Fruit fly (Drosophila melanogaster) whole organism, adult: Measurements from ENCODE around the gene mthl5.

Source experiments
- CG11617 ChIP-seq: fragments of 200-800 bp; sonication (Bioruptor generic); optimal IDR thresholded peaks from 2 replicates; lab custom pipeline; 2017; ENCODE audit warnings: mild to moderate bottlenecking, missing biosample characterization, missing genetic modification reagents, missing genetic modification characterization
- CG12768 ChIP-seq: fragments of 200-800 bp; sonication (Bioruptor generic); optimal IDR thresholded peaks from 2 replicates; lab custom pipeline; 2017; ENCODE audit warnings: missing biosample characterization, missing genetic modification characterization, mild to moderate bottlenecking, moderate library complexity, missing genetic modification reagents
- CG14711 ChIP-seq: fragments of 200-800 bp; sonication (Bioruptor generic); optimal IDR thresholded peaks from 2 replicates; lab custom pipeline; 2018; ENCODE audit warnings: missing biosample characterization, mild to moderate bottlenecking, missing genetic modification characterization, moderate library complexity
- CG1620 ChIP-seq: fragments of 200-800 bp; sonication (Bioruptor generic); optimal IDR thresholded peaks from 2 replicates; lab custom pipeline; 2016; ENCODE audit warnings: missing biosample characterization, missing genetic modification characterization
- CG33017 ChIP-seq: fragments of 200-800 bp; sonication (Bioruptor generic); optimal IDR thresholded peaks from 2 replicates; lab custom pipeline; 2018; ENCODE audit warnings: missing biosample characterization, mild to moderate bottlenecking, missing genetic modification characterization, moderate library complexity
- CG5204 ChIP-seq: fragments of 200-800 bp; sonication (Bioruptor generic); optimal IDR thresholded peaks from 2 replicates; lab custom pipeline; 2016; ENCODE audit warnings: missing biosample characterization, missing genetic modification characterization
- CG7045 ChIP-seq: fragments of 200-800 bp; sonication (Bioruptor generic); optimal IDR thresholded peaks from 2 replicates; lab custom pipeline; 2017; ENCODE audit warnings: missing biosample characterization, mild to moderate bottlenecking, missing genetic modification characterization
- CG7101 ChIP-seq: fragments of 200-800 bp; sonication (Bioruptor generic); optimal IDR thresholded peaks from 2 replicates; lab custom pipeline; 2018; ENCODE audit warnings: missing biosample characterization, mild to moderate bottlenecking, missing genetic modification characterization, moderate library complexity
- Clk ChIP-seq: fragments of 200-800 bp; sonication (Bioruptor generic); optimal IDR thresholded peaks from 2 replicates; lab custom pipeline; 2017; ENCODE audit warnings: missing biosample characterization, missing genetic modification characterization
- Crg-1 ChIP-seq: fragments of 200-800 bp; sonication (Bioruptor generic); optimal IDR thresholded peaks from 2 replicates; lab custom pipeline; 2016; ENCODE audit warnings: missing biosample characterization, missing genetic modification characterization
- Hr96 ChIP-seq: fragments of 200-800 bp; sonication (Bioruptor generic); optimal IDR thresholded peaks from 2 replicates; lab custom pipeline; 2016; ENCODE audit warnings: missing biosample characterization, missing genetic modification characterization
- Mnt ChIP-seq: fragments of 200-800 bp; sonication (Bioruptor generic); optimal IDR thresholded peaks from 2 replicates; lab custom pipeline; 2016; ENCODE audit warnings: missing biosample characterization, mild to moderate bottlenecking, missing genetic modification characterization
- bab1 ChIP-seq: fragments of 200-800 bp; sonication (Bioruptor generic); optimal IDR thresholded peaks from 3 replicates; lab custom pipeline; 2019; ENCODE audit warnings: missing biosample characterization, mild to moderate bottlenecking, missing genetic modification characterization, moderate library complexity
- cic ChIP-seq: fragments of 200-800 bp; sonication (Bioruptor generic); optimal IDR thresholded peaks from 2 replicates; lab custom pipeline; 2017; ENCODE audit warnings: missing biosample characterization, mild to moderate bottlenecking, missing genetic modification characterization, moderate library complexity
- cnc ChIP-seq, 2 experiments: fragments of >200 bp; optimal IDR thresholded peaks; 2 replicates each; lab custom pipeline; 2017
- kay ChIP-seq: fragments of 200-800 bp; sonication (Bioruptor generic); peaks from one replicate; lab custom pipeline; 2016; ENCODE audit warnings: missing biosample characterization, missing genetic modification characterization, borderline replicate concordance
- ovo ChIP-seq: fragments of 200-800 bp; sonication (Bioruptor generic); optimal IDR thresholded peaks from 2 replicates; lab custom pipeline; 2016; ENCODE audit warnings: missing biosample characterization, missing genetic modification characterization
- pad ChIP-seq: fragments of 200-800 bp; sonication (Bioruptor generic); optimal IDR thresholded peaks from 3 replicates; lab custom pipeline; 2017; ENCODE audit warnings: missing biosample characterization, missing genetic modification characterization, mild to moderate bottlenecking, moderate library complexity, missing genetic modification reagents
- tj ChIP-seq: fragments of 200-800 bp; sonication (Bioruptor generic); optimal IDR thresholded peaks from 3 replicates; lab custom pipeline; 2017; ENCODE audit warnings: missing biosample characterization, mild to moderate bottlenecking, missing genetic modification characterization, moderate library complexity
- toe ChIP-seq: fragments of 200-800 bp; sonication (Bioruptor generic); optimal IDR thresholded peaks from 2 replicates; lab custom pipeline; 2016; ENCODE audit warnings: missing biosample characterization, missing genetic modification characterization

mthl5 gene

dm6 chr3R:11876750-11877149, 10.2 kb downstream of the mthl5 start:
- TF ChIP-seq Hr96 (GFP tag; lab: Kevin White, UChicago) (no peak), CG11617 (GFP tag; lab: Kevin White, UChicago) (no peak), cnc (optimal IDR thresholded peaks at IDR 0.05; lab: Kevin White, UChicago) (no peak), bab1 (no peak), tj (peak; percentile 100), Clk (no peak), CG33017 (tag; lab: Kevin White, UChicago) (no peak)

- no peak for TF ChIP-seq pad (GFP tag; lab: Kevin White, UChicago)
- no peak for TF ChIP-seq CG1620 (GFP tag; lab: Kevin White, UChicago)
- TF ChIP-seq CG5204 (GFP tag; lab: Kevin White, UChicago) = no peak
- no peak for TF ChIP-seq CG7045
- TF ChIP-seq CG12768 (GFP tag; lab: Kevin White, UChicago) = no peak
- no peak for TF ChIP-seq Hr96 (GFP tag; lab: Kevin White, UChicago)
- TF ChIP-seq cnc (optimal IDR thresholded peaks at IDR 0.05; lab: Kevin White, UChicago) = no peak
- no peak for TF ChIP-seq CG11617 (GFP tag; lab: Kevin White, UChicago)
- no peak for TF ChIP-seq Mnt
- no peak for TF ChIP-seq kay (GFP tag; lab: Kevin White, UChicago)
- no peak for TF ChIP-seq bab1
Measured at dm6 chr3R:11872692-11873091, 14.3 kb downstream of the mthl5 start.

dm6 chr3R:11870135-11870534, 16.8 kb downstream of the mthl5 start:
- TF ChIP-seq tj (peak; percentile 80), Crg-1 (GFP tag; lab: Kevin White, UChicago) (no peak)

- TF ChIP-seq Clk (no peak), CG5204 (GFP tag; lab: Kevin White, UChicago) (no peak), bab1 (no peak), CG12768 (GFP tag; lab: Kevin White, UChicago) (no peak), CG7101 (tag; lab: Kevin White, UChicago) (no peak), toe (GFP tag; lab: Kevin White, UChicago) (no peak), ovo (GFP tag; lab: Kevin White, UChicago) (no peak), Hr96 (GFP tag; lab: Kevin White, UChicago) (no peak), tj (no peak), CG33017 (tag; lab: Kevin White, UChicago) (no peak), CG1620 (GFP tag; lab: Kevin White, UChicago) (no peak)
Measured at dm6 chr3R:11869675-11870074, 17.3 kb downstream of the mthl5 start.

dm6 chr3R:11869169-11869568, 17.8 kb downstream of the mthl5 start, which contains the start of gene CG6959:
TSS of gene CG6959 (minus strand) at chr3R:11869460.
- TF ChIP-seq Hr96 (GFP tag; lab: Kevin White, UChicago) (peak; percentile 17), bab1 (peak; percentile 5), CG1620 (GFP tag; lab: Kevin White, UChicago) (no peak), CG12768 (GFP tag; lab: Kevin White, UChicago) (peak; percentile 33), Mnt (peak; percentile 56), CG14711 (no peak), toe (GFP tag; lab: Kevin White, UChicago) (peak; percentile 38), tj (peak; percentile 23)

dm6 chr3R:11868562-11868961, 18.4 kb downstream of the mthl5 start:
- no peak for TF ChIP-seq CG1620 (GFP tag; lab: Kevin White, UChicago)
- TF ChIP-seq toe (GFP tag; lab: Kevin White, UChicago) = no peak
- no peak for TF ChIP-seq CG14711
- no peak for TF ChIP-seq Hr96 (GFP tag; lab: Kevin White, UChicago)
- TF ChIP-seq Crg-1 (GFP tag; lab: Kevin White, UChicago) = no peak

- TF ChIP-seq Clk (no peak), CG12768 (GFP tag; lab: Kevin White, UChicago) (no peak), pad (GFP tag; lab: Kevin White, UChicago) (no peak), CG11617 (GFP tag; lab: Kevin White, UChicago) (no peak), Hr96 (GFP tag; lab: Kevin White, UChicago) (no peak), kay (GFP tag; lab: Kevin White, UChicago) (no peak), tj (no peak), CG5204 (GFP tag; lab: Kevin White, UChicago) (no peak), Mnt (no peak), toe (GFP tag; lab: Kevin White, UChicago) (no peak), ovo (GFP tag; lab: Kevin White, UChicago) (no peak), cnc (optimal IDR thresholded peaks at IDR 0.05; lab: Kevin White, UChicago) (no peak), cic (GFP tag; lab: Kevin White, UChicago) (no peak), CG1620 (GFP tag; lab: Kevin White, UChicago) (no peak)
Measured at dm6 chr3R:11865132-11865531, 21.8 kb downstream of the mthl5 start.
